Worm (Caenorhabditis elegans) whole organism, midembryonic: ENCODE measurements around the gene mev-1.

Experiments
- T22C8.4 ChIP-seq: fragments of 200-800 bp; sonication (Bioruptor generic); IDR thresholded peaks from 2 replicates; pipeline ENCODE4 v1.3.6; 2022; ENCODE audit warnings: missing genetic modification characterization, missing compliant biosample characterization
- flt-1 ChIP-seq: fragments of 200-800 bp; sonication (Bioruptor generic); IDR thresholded peaks from 2 replicates; pipeline ENCODE4 v1.3.6; 2022; ENCODE audit warnings: missing genetic modification characterization, missing compliant biosample characterization
- klf-2 ChIP-seq: fragments of 200-800 bp; sonication (Bioruptor generic); conservative IDR thresholded peaks from 2 replicates; pipeline ENCODE4 v1.3.6; 2022; ENCODE audit warnings: missing genetic modification reagents, missing genetic modification characterization, missing compliant biosample characterization
- tab-1 ChIP-seq: fragments of 200-800 bp; sonication (Bioruptor generic); IDR thresholded peaks from 2 replicates; pipeline ENCODE4 v1.3.6; 2022; ENCODE audit warnings: missing genetic modification characterization, missing compliant biosample characterization
- ztf-29 ChIP-seq: fragments of 200-800 bp; sonication (Bioruptor generic); IDR thresholded peaks from 2 replicates; pipeline ENCODE4 v1.3.6; 2022; ENCODE audit warnings: missing genetic modification reagents, missing genetic modification characterization, missing compliant biosample characterization

DNA sequence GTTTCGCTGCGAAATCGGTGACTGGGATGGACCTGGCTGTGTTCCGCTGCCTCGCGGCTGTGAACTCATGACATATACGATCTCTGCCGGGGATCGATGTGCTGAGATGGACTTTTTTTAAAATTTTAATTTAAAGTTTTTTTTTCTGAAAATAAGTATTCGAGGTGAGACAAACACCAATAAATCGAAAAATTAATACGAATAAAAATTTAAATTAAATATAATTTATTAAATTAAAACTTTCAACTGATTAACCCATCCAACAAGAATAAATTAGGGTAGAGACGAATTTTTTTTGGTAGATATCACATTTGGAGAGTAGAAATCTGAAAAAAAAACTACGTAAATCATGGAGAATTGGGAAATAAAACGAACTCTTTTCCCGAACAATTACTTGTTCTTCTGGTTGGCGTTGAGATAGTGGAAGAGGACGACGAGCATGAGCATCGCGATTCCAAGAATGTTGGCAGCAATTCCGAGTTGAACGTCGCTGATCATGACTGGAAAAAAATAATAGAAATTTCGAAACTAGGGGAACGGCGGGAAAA is 15.9 kb upstream of the mev-1 start, which contains the start of the genes unc-50 and ostf-4:
- TF ChIP-seq tab-1 (GFP tag; lab: Robert Waterston, UW) (no peak), klf-2 (GFP tag; lab: Robert Waterston, UW) (no peak), T22C8.4 (GFP tag; lab: Robert Waterston, UW) (no peak), flt-1 (no peak), ztf-29 (no peak)
